Worm (Caenorhabditis elegans) whole organism, midembryonic: ENCODE data around the gene sago-1.

Experiments
- flt-1 ChIP-seq: fragments of 200-800 bp; sonication (Bioruptor generic); IDR thresholded peaks from 2 replicates; pipeline ENCODE4 v1.3.6; 2022; ENCODE audit warnings: missing genetic modification characterization, missing compliant biosample characterization
- klf-2 ChIP-seq: fragments of 200-800 bp; sonication (Bioruptor generic); conservative IDR thresholded peaks from 2 replicates; pipeline ENCODE4 v1.3.6; 2022; ENCODE audit warnings: missing genetic modification reagents, missing genetic modification characterization, missing compliant biosample characterization
- ztf-23 ChIP-seq: fragments of 200-800 bp; sonication (Bioruptor generic); IDR thresholded peaks from 2 replicates; pipeline ENCODE4 v1.3.6; 2022; ENCODE audit warnings: missing genetic modification reagents, missing genetic modification characterization, missing compliant biosample characterization
- ztf-29 ChIP-seq: fragments of 200-800 bp; sonication (Bioruptor generic); IDR thresholded peaks from 2 replicates; pipeline ENCODE4 v1.3.6; 2022; ENCODE audit warnings: missing genetic modification reagents, missing genetic modification characterization, missing compliant biosample characterization

ce11 chrV:6292401-6292800 lies 11.2 kb upstream of the sago-1 start, which contains the start of gene K12B6.9:
- no peak for TF ChIP-seq ztf-23
- TF ChIP-seq klf-2 (GFP tag; lab: Robert Waterston, UW) = no peak
- TF ChIP-seq flt-1 (GFP tag; lab: Robert Waterston, UW) = no peak
- TF ChIP-seq ztf-29 (GFP tag; lab: Robert Waterston, UW) = no peak
